Worm (Caenorhabditis elegans) whole organism, L4/young adult: Measurements from ENCODE around the gene F52E1.9.
A peak's percentile ranks its signal among the peaks of the same experiment; 100 is the strongest.

Experiments used
- W03F9.2 ChIP-seq: fragments of 150-350 bp; optimal IDR thresholded peaks from 2 replicates; lab custom pipeline; 2014; ENCODE audit warnings: missing biosample characterization, missing genetic modification characterization
- dao-5 ChIP-seq: sonication (generic microtip); optimal IDR thresholded peaks from 2 replicates; lab custom pipeline; 2016; ENCODE audit warnings: missing genotype, missing genetic modification characterization, moderate library complexity, missing compliant biosample characterization
- him-1 ChIP-seq: sonication (generic microtip); optimal IDR thresholded peaks from 2 replicates; lab custom pipeline; 2016; ENCODE audit warnings: missing genotype, missing genetic modification reagents, missing genetic modification characterization, missing compliant biosample characterization

F52E1.9 gene

DNA sequence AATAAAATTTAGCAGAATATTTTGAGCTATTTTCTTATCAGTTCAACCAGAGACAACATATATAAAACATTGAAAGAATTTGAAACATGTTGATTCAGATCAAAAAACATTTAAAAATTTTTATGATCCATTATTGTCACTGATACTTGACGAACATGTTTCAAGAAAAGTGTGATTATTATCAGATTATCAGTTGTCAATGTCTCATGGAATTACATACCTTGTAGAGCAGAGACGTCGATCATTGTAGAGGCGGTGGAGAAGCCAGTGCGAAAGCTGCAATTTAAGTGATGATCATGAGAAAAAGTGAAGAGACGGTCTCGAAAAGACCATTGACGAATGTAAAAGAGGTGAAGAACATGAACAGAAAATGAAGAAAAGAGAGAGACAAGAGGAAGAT lies at the start of gene F52E1.9:
Gene F52E1.9 (minus strand): TSS at position 278 of the 400 bp plus-strand sequence.
- no peak for TF ChIP-seq W03F9.2 (tag; lab: Kevin White, UChicago)
- no peak for TF ChIP-seq dao-5 (tag; lab: Kevin White, UChicago)
- TF ChIP-seq him-1 (tag; lab: Kevin White, UChicago), result no peak

DNA sequence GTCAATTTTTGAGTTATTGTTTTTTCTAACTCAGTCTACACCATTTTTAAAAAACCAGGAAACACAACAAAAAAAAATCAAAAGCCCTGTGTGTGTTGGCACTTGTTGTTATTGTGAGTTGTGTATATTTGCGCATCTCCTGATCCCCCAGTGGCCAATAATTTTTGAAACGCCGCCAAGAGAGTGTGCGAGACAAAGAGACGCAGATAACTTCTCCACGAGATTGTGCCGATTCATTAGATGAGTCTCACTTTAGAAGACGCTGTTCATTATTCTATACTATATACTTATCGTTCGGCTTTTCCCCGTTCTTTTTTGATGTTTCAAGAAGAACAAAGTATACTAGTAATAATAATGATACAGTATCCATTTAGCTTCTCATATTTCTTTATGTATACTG lies 48.2 kb upstream of the F52E1.9 start:
- TF ChIP-seq W03F9.2 (tag; lab: Kevin White, UChicago), result no peak
- no peak for TF ChIP-seq him-1 (tag; lab: Kevin White, UChicago)
- TF ChIP-seq dao-5 (tag; lab: Kevin White, UChicago), result no peak

DNA sequence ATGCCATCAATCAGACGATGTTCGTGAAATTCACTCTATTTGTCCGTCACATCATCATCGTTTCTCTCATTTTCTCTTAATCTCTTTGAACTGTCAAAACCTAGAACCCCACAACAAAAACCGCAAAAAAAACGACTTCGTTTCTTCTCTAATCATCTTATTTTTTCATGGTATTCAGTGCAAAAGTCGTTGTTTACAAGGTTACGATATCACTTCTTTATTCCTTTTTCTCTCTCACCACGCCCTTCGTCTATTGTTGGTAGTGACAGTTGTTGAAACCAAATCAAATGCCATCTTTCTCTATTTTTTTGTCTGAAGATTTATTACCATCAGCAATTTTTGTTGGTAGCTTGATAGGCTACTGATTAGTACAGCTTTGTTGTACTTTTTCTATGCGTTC lies 46.8 kb upstream of the F52E1.9 start:
- TF ChIP-seq W03F9.2 (tag; lab: Kevin White, UChicago) (no peak), him-1 (tag; lab: Kevin White, UChicago) (no peak), dao-5 (tag; lab: Kevin White, UChicago) (no peak)

DNA sequence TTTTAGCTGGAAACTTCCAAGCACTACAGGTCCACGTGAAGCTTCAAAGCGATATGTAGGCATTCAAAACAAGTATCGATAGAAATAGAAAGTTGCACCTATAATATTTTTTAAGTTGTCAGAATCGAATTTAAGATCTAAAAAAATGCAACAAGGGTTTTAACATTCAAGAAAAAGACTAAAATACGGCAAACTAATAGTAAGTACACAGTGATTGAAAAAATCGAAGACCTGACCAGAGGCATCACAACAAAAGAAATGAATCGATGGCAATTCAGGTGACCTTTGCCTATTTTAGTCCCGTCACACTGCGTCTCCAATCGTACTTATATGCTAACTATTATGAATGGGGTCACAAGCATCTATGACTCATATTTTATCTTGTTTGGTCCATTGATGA lies 45.5 kb upstream of the F52E1.9 start, which contains the start of gene T23B12.5:
Gene T23B12.5 (minus strand): TSS at position 101 of the 400 bp plus-strand sequence.
- TF ChIP-seq dao-5 (tag; lab: Kevin White, UChicago) (no peak), him-1 (tag; lab: Kevin White, UChicago) (no peak), W03F9.2 (tag; lab: Kevin White, UChicago) (no peak)

DNA sequence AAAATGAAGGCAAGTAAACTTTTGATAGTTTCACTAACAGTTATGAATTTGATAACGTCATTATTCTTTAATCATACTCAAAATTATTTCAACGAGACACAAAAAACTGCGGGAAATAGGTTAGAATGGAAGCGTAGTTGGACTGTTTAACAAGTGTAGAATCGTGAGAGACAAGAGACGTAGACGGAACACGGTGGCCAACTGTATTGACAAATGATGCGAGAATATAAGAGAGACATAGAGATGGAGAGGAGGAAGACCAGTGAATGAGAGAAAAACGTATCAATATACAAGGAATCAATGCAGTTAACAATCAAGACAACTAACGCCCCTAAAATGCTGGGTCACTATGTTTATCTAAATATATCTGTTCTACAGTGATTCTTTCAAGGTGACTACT lies 43.2 kb upstream of the F52E1.9 start:
- TF ChIP-seq dao-5 (tag; lab: Kevin White, UChicago), result no peak
- TF ChIP-seq W03F9.2 (tag; lab: Kevin White, UChicago), result no peak
- TF ChIP-seq him-1 (tag; lab: Kevin White, UChicago), result no peak

DNA sequence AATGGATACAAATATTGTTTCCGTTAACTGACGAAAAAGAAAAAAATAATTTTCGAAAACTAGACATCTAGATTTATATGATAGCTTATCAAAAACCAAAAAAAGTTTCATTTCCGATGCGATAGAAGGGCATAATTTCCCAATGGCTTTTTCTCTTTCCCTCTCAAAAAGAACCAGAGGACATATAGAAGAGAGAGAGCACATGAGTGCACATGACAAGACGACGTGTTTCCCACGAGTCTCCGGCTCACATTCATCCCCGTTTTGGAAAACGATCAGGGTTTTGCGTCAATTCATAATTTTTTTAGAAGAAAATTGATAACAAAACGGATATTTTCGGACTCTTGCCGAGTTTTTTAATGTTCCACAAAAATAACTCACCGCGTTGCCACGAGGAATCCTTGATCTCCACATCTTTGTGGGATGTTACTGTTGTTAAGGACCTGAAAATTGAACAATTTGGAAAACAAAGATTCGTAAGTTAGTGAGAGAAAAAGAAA lies 41.9 kb upstream of the F52E1.9 start, which contains the start of gene lmd-3:
Gene lmd-3 (minus strand): TSS at position 450 of the 500 bp plus-strand sequence.
- TF ChIP-seq dao-5 (tag; lab: Kevin White, UChicago) (no peak), him-1 (tag; lab: Kevin White, UChicago) (peak; percentile 14)

DNA sequence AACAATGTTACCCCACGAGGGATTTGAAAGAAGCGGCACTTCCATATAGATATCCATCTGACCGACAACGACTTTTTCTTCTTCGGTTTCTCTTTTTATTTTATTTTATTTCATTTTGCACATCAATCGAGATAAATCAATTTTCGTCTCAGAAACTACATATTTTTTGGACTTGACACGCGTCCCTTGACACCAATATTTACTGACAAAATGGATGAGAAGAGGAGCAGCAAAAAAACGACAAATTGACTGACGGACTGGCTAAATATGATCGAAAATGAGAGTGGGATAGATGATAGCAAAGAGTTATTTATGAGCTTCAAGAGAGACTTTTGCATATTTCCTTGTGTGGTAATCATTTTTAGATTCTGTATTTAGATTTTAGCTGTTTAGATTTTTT lies 34.9 kb upstream of the F52E1.9 start:
- no peak for TF ChIP-seq him-1 (tag; lab: Kevin White, UChicago)
- no peak for TF ChIP-seq dao-5 (tag; lab: Kevin White, UChicago)
- no peak for TF ChIP-seq W03F9.2 (tag; lab: Kevin White, UChicago)

DNA sequence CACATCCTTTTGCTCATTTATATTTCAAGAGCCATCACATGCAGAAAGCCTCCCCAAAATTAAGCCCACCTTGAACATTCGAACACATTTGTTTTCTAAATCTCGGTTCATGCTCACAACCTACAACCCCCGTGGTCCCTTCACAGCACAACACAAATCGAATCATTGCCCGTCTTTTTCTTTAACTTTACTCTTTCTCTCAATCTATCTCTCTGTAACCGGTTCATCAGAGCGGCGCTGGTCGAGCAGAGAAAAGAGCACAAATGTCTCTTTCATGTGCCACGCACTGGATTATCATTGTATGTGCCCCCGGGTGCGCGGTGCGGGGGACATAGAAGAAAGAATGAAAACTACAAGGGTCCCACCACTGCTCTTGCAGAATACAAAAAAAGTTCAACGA lies 32.8 kb upstream of the F52E1.9 start:
- TF ChIP-seq him-1 (tag; lab: Kevin White, UChicago), result no peak
- no peak for TF ChIP-seq dao-5 (tag; lab: Kevin White, UChicago)

DNA sequence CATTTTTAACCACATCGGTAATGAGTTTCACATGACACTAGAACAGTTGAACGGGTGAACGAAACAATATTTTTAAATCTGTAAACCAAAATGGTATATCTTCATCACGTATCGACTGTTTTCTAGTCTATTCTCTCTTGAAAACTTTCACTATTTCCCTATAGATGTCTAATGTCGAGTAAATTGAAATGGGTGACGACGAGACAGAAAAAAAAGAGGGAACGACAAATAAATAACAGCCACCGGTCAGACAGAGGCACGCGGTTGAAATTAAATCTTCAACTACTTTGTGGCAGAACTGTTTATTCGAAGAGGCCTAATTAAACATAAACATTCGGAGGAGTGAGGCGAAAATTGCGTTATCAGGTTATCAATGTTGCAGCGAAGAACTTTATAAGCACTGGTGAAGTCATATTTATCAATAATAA lies 31.9 kb upstream of the F52E1.9 start:
- TF ChIP-seq dao-5 (tag; lab: Kevin White, UChicago) (no peak), W03F9.2 (tag; lab: Kevin White, UChicago) (no peak), him-1 (tag; lab: Kevin White, UChicago) (no peak)

DNA sequence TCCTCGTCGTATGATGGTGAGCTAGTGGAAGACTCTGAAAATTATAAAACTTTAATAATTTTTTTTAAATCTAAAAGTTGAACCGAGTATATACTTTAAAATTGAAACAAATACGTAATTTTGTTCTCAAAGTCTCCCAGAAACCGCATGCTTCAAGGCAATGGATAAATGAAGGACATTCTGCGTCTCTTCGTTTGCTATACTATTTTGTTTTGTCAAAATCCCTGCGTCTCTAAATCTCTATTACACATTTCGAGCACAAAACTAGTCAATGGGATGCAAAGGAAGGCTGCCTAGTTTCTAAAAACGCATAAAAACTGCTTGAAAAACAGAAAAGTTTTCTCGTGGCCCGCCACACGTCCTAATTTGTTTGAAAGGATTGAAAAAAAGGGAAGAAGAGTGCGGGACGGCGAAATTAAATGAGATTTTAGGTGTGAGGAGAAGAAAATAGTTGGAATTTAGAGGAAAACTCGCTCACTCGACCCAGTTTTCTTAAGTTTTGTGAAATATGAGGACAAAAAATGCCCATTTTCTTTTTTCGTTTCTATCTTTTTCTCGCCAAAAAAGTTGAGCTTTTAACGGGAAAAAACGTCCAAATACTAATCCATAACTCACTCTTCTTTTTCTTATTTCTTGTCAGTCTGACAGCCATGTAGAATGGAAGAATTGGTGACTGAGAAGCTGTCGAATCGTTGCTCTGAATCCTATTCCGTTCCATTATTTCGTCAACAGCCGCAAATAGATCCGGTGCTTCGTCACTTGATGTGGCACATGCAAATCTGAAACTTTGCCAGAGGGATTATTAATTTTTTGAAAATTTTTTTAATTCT lies 26.3 kb upstream of the F52E1.9 start:
- no peak for TF ChIP-seq dao-5 (tag; lab: Kevin White, UChicago)

DNA sequence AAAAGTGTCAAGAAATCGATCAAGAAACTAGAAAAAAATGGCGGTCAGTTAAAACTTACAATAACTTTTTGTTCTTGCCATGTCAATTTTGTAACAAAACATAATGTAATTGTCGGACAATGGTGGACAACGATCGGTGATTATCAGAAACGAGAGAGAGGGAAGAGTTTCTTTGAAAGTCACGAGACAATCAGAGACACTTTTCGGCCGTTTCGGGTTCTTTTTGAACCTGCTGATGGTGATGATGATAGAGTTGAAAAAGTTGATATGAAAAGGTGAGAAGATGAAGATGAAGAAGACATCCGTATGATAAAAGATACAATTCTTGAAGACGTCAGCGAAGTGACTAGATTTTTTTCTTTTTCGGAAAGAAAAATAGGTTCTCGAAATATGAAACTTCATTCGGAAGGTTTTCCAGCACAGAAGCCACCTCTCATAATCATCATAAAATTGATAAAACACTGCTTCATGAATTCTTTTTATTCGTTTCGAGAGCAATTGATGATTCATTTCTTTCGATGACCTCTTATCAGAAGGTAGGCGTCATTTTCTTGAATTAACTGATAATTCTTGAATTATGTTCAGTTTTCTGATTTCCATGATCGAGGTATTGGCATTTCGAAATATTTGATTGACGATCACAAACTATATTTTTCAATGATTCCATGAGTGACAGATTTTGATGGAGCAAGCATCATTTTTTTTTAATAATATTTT lies 24.4 kb upstream of the F52E1.9 start:
- TF ChIP-seq W03F9.2 (tag; lab: Kevin White, UChicago) (no peak), dao-5 (tag; lab: Kevin White, UChicago) (no peak), him-1 (tag; lab: Kevin White, UChicago) (no peak)

DNA sequence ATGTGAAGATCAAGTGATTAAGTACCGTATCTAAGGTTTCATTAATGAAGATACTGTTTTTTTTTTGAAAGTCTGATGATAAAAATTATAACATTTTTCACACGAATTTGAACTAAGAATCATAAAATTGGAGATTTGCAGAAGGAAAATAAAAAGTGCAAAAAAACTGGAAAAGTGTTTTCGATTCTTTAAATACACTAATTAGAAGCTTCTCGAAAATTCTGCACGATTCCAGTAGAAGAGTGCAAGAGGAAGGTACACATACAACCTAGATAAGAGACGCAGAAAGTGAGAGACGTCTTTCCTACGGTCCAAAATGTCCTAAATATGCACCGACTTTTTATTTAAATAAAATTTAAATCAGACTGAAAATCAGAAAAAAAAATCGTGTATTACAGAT lies 23.7 kb upstream of the F52E1.9 start:
- no peak for TF ChIP-seq W03F9.2 (tag; lab: Kevin White, UChicago)
- no peak for TF ChIP-seq dao-5 (tag; lab: Kevin White, UChicago)
- TF ChIP-seq him-1 (tag; lab: Kevin White, UChicago), result no peak
